Worm (Caenorhabditis elegans) whole organism, midembryonic: ENCODE results near the gene mrpl-55.

Experiments
- cog-1 ChIP-seq: sonication (generic microtip); optimal IDR thresholded peaks from 2 replicates; lab custom pipeline; 2016; ENCODE audit warnings: missing genetic modification characterization, missing compliant biosample characterization
- flt-1 ChIP-seq: fragments of 200-800 bp; sonication (Bioruptor generic); IDR thresholded peaks from 2 replicates; pipeline ENCODE4 v1.3.6; 2022; ENCODE audit warnings: missing genetic modification characterization, missing compliant biosample characterization
- klf-2 ChIP-seq: fragments of 200-800 bp; sonication (Bioruptor generic); conservative IDR thresholded peaks from 2 replicates; pipeline ENCODE4 v1.3.6; 2022; ENCODE audit warnings: missing genetic modification reagents, missing genetic modification characterization, missing compliant biosample characterization
- ref-1 ChIP-seq: fragments of 200-800 bp; sonication (Bioruptor generic); conservative IDR thresholded peaks from 2 replicates; pipeline ENCODE4 v1.3.6; 2022; ENCODE audit warnings: missing genetic modification reagents, missing genetic modification characterization, missing compliant biosample characterization
- tab-1 ChIP-seq: fragments of 200-800 bp; sonication (Bioruptor generic); IDR thresholded peaks from 2 replicates; pipeline ENCODE4 v1.3.6; 2022; ENCODE audit warnings: missing genetic modification characterization, missing compliant biosample characterization
- ztf-23 ChIP-seq: fragments of 200-800 bp; sonication (Bioruptor generic); IDR thresholded peaks from 2 replicates; pipeline ENCODE4 v1.3.6; 2022; ENCODE audit warnings: missing genetic modification reagents, missing genetic modification characterization, missing compliant biosample characterization
- ztf-29 ChIP-seq: fragments of 200-800 bp; sonication (Bioruptor generic); IDR thresholded peaks from 2 replicates; pipeline ENCODE4 v1.3.6; 2022; ENCODE audit warnings: missing genetic modification reagents, missing genetic modification characterization, missing compliant biosample characterization

DNA sequence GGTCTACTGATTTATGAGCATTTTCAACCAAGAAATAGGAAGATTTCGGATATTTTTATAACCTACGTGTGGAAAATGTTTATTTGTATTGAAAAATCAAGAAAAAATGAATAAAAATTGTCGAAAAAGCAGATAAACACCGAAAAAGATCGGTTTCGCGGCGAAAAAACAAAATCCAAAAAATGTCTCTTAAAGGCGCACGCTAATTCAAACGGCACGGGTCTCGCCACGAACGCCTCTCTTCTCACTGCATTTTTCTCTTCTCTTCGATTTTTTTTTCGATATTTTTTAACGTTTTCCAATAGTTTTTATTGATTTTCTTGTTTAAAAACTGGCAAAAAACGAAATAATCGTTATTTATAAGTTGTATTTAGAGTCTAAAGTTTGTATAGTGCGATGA, 18.2 kb upstream of the mrpl-55 start:
- TF ChIP-seq flt-1 (GFP tag; lab: Robert Waterston, UW), result no peak
- no peak for TF ChIP-seq ztf-23 (GFP tag; lab: Robert Waterston, UW)
- TF ChIP-seq tab-1 (GFP tag; lab: Robert Waterston, UW), result no peak
- no peak for TF ChIP-seq cog-1 (tag; lab: Kevin White, UChicago)
- TF ChIP-seq ztf-29 (GFP tag; lab: Robert Waterston, UW), result no peak
- no peak for TF ChIP-seq ref-1 (GFP tag; lab: Robert Waterston, UW)
- no peak for TF ChIP-seq klf-2
